Worm (Caenorhabditis elegans): ENCODE data around the gene lnp-1.
A peak's percentile ranks its signal among the peaks of the same experiment; 100 is the strongest.

lnp-1 gene

ce11 chrX:4635643-4636042 lies 47.1 kb downstream of the lnp-1 start (continued):
- TF ChIP-seq dmd-8 (GFP tag; IDR thresholded peaks at IDR 0.05) (no peak), aly-2 (tag; optimal IDR thresholded peaks at IDR 0.05) (no peak), egl-27 (tag; optimal IDR thresholded peaks at IDR 0.05) (no peak), cey-2 (tag; optimal IDR thresholded peaks at IDR 0.05; ENCODE audit: borderline replicate concordance, insufficient read depth) (no peak), madf-9 (GFP tag; conservative IDR thresholded peaks at IDR 0.05) (no peak), php-3 (GFP tag; IDR thresholded peaks at IDR 0.05) (no peak), hmg-1.1 (GFP tag; IDR thresholded peaks at IDR 0.05) (peak; percentile 71), pqm-1 (tag; optimal IDR thresholded peaks at IDR 0.05) (no peak), daf-16 (GFP tag; optimal IDR thresholded peaks at IDR 0.05) (no peak), daf-16 (tag; optimal IDR thresholded peaks at IDR 0.05) (no peak), F37D6.2 (tag; optimal IDR thresholded peaks at IDR 0.05) (no peak), nhr-237 (tag; optimal IDR thresholded peaks at IDR 0.05) (no peak), hlh-30 (tag; optimal IDR thresholded peaks at IDR 0.05; ENCODE audit: insufficient read depth) (peak; percentile 76), nhr-42 (GFP tag; IDR thresholded peaks at IDR 0.05) (no peak), vab-7 (GFP tag; IDR thresholded peaks at IDR 0.05) (no peak), nhr-11 (tag; optimal IDR thresholded peaks at IDR 0.05) (peak; percentile 6), fkh-10 (GFP tag; optimal IDR thresholded peaks at IDR 0.05) (no peak), zfp-2 (tag; optimal IDR thresholded peaks at IDR 0.05) (no peak), duxl-1 (tag; optimal IDR thresholded peaks at IDR 0.05; ENCODE audit: poor library complexity) (no peak), mep-1 (tag; optimal IDR thresholded peaks at IDR 0.05) (peak; percentile 33), rbr-2 (tag; optimal IDR thresholded peaks at IDR 0.05) (peak; percentile 10), nhr-111 (GFP tag; optimal IDR thresholded peaks at IDR 0.05) (no peak), zfp-3 (GFP tag; conservative IDR thresholded peaks at IDR 0.05) (no peak), spr-1 (tag; optimal IDR thresholded peaks at IDR 0.05) (no peak), aha-1 (tag) (no peak), zag-1 (tag; optimal IDR thresholded peaks at IDR 0.05) (no peak), R02D3.7 (tag; optimal IDR thresholded peaks at IDR 0.05) (no peak), dpl-1 (GFP tag; optimal IDR thresholded peaks at IDR 0.05) (no peak), T20F7.1 (GFP tag; optimal IDR thresholded peaks at IDR 0.05) (no peak), hif-1 (tag; optimal IDR thresholded peaks at IDR 0.05) (no peak), ces-1 (GFP tag; optimal IDR thresholded peaks at IDR 0.05) (no peak), fos-1 (tag; optimal IDR thresholded peaks at IDR 0.05) (no peak), mes-2 (tag; optimal IDR thresholded peaks at IDR 0.05; ENCODE audit: poor library complexity, severe bottlenecking) (peak; percentile 58), nhr-102 (tag; optimal IDR thresholded peaks at IDR 0.05) (no peak), pha-4 (GFP tag; IDR thresholded peaks at IDR 0.05) (no peak), pha-4 (tag; optimal IDR thresholded peaks at IDR 0.05) (no peak), ztf-11 (tag; optimal IDR thresholded peaks at IDR 0.05) (no peak), F10B5.3 (tag; optimal IDR thresholded peaks at IDR 0.05) (no peak), dve-1 (tag; optimal IDR thresholded peaks at IDR 0.05; ENCODE audit: insufficient read depth) (no peak), jun-1 (tag; optimal IDR thresholded peaks at IDR 0.05) (no peak), egl-43 (GFP tag; IDR thresholded peaks at IDR 0.05) (peak; percentile 53; the same call in 1 of the 2 replicates), F49E8.2 (tag; optimal IDR thresholded peaks at IDR 0.05; ENCODE audit: borderline replicate concordance) (no peak), saeg-2 (GFP tag; IDR thresholded peaks at IDR 0.05) (no peak), mxl-3 (GFP tag; optimal IDR thresholded peaks at IDR 0.05) (peak; percentile 77), gei-8 (GFP tag; optimal IDR thresholded peaks at IDR 0.05) (no peak), lin-1 (GFP tag; IDR thresholded peaks at IDR 0.05) (no peak), arid-1 (GFP tag; conservative IDR thresholded peaks at IDR 0.05) (no peak), daf-8 (GFP tag; IDR thresholded peaks at IDR 0.05) (no peak), ctbp-1 (GFP tag; IDR thresholded peaks at IDR 0.05) (no peak), F44E2.7 (GFP tag; IDR thresholded peaks at IDR 0.05) (no peak), lin-13 (GFP tag; optimal IDR thresholded peaks at IDR 0.05) (no peak), nhr-41 (GFP tag; IDR thresholded peaks at IDR 0.05) (no peak)

Data from whole organism, L4 larva.